Fruit fly (Drosophila melanogaster): Measurements from ENCODE around the gene santa-maria.
A peak's percentile ranks its signal among the peaks of the same experiment; 100 is the strongest.

santa-maria gene

dm6 chr2L:7401627-7402026 is 49.4 kb downstream of the santa-maria start (continued):
- TF ChIP-seq dimm (GFP tag; IDR thresholded peaks at IDR 0.05) (peak; percentile 37; the same call in 1 of the 2 replicates), Aef1 (GFP tag; IDR thresholded peaks at IDR 0.05) (peak; percentile 82), CG33557 (GFP tag; optimal IDR thresholded peaks at IDR 0.05) (peak; percentile 51), trem (tag; optimal IDR thresholded peaks at IDR 0.05) (peak; percentile 37), CG4854 (GFP tag; optimal IDR thresholded peaks at IDR 0.05) (peak; percentile 60), CG11723 (GFP tag; optimal IDR thresholded peaks at IDR 0.05) (peak; percentile 36), tio (GFP tag; optimal IDR thresholded peaks at IDR 0.05) (peak; percentile 18), Lpt (GFP tag; optimal IDR thresholded peaks at IDR 0.05) (no peak), Ets97D (GFP tag; optimal IDR thresholded peaks at IDR 0.05) (no peak), gcm2 (GFP tag; optimal IDR thresholded peaks at IDR 0.05) (peak; percentile 7), CG7987 (GFP tag; optimal IDR thresholded peaks at IDR 0.05) (no peak), CG14050 (GFP tag; IDR thresholded peaks at IDR 0.05) (no peak; the same call in 2 of the 3 replicates), tx (GFP tag; optimal IDR thresholded peaks at IDR 0.05) (peak; percentile 2), Bgb (GFP tag; IDR thresholded peaks at IDR 0.05; ENCODE audit: partially characterized antibody) (no peak), CG2678 (tag; optimal IDR thresholded peaks at IDR 0.05) (peak; percentile 86), sug (tag; optimal IDR thresholded peaks at IDR 0.05) (peak; percentile 63), CG15514 (GFP tag; optimal IDR thresholded peaks at IDR 0.05) (peak; percentile 29), klu (GFP tag; IDR thresholded peaks at IDR 0.05) (peak; percentile 62), Nf-YA (GFP tag; IDR thresholded peaks at IDR 0.05) (peak; percentile 71), tna (GFP tag; IDR thresholded peaks at IDR 0.05; ENCODE audit: partially characterized antibody) (no peak), CG10366 (GFP tag; IDR thresholded peaks at IDR 0.05) (peak; percentile 79), Oaz (GFP tag; IDR thresholded peaks at IDR 0.05) (peak; percentile 58), CG13894 (tag; optimal IDR thresholded peaks at IDR 0.05) (peak; percentile 73), croc (GFP tag; conservative IDR thresholded peaks at IDR 0.05) (0 out of 3 replicates have a peak, but pooled peaks have one; percentile 23), Chrac-16 (GFP tag; optimal IDR thresholded peaks at IDR 0.05) (peak; percentile 53), CG12104 (GFP tag; optimal IDR thresholded peaks at IDR 0.05) (peak; percentile 56), slp2 (GFP tag; optimal IDR thresholded peaks at IDR 0.05) (no peak), slbo (GFP tag; IDR thresholded peaks at IDR 0.05) (peak; percentile 90), chm (GFP tag; IDR thresholded peaks at IDR 0.05) (no peak; the same call in 1 of the 2 replicates), disco-r (GFP tag; optimal IDR thresholded peaks at IDR 0.05) (no peak), Trl (optimal IDR thresholded peaks at IDR 0.05) (no peak), Trl (GFP tag; optimal IDR thresholded peaks at IDR 0.05) (no peak), CG6175 (GFP tag; IDR thresholded peaks at IDR 0.05) (no peak), CG3281 (GFP tag; optimal IDR thresholded peaks at IDR 0.05) (peak; percentile 56), CG2129 (GFP tag; IDR thresholded peaks at IDR 0.05; ENCODE audit: partially characterized antibody) (no peak), CG15073 (GFP tag; optimal IDR thresholded peaks at IDR 0.05) (no peak), row (GFP tag; IDR thresholded peaks at IDR 0.05) (peak; percentile 87), HmgD (GFP tag; optimal IDR thresholded peaks at IDR 0.05) (no peak), CG8388 (GFP tag; optimal IDR thresholded peaks at IDR 0.05) (peak; percentile 67), vfl (GFP tag; optimal IDR thresholded peaks at IDR 0.05) (peak; percentile 7), al (GFP tag; IDR thresholded peaks at IDR 0.05) (peak; percentile 47; the same call in 1 of the 2 replicates), HLH54F (GFP tag; optimal IDR thresholded peaks at IDR 0.05) (no peak), CG2889 (GFP tag; IDR thresholded peaks at IDR 0.05) (peak; percentile 65; the same call in 2 of the 3 replicates), CG10209 (GFP tag; optimal IDR thresholded peaks at IDR 0.05) (peak; percentile 57), CG14441 (GFP tag; IDR thresholded peaks at IDR 0.05) (peak; percentile 78), da (GFP tag; optimal IDR thresholded peaks at IDR 0.05) (no peak), MESR4 (GFP tag; optimal IDR thresholded peaks at IDR 0.05) (no peak), CG7556 (GFP tag; optimal IDR thresholded peaks at IDR 0.05) (peak; percentile 63), CG13624 (GFP tag; optimal IDR thresholded peaks at IDR 0.05) (no peak), CG18262 (tag; optimal IDR thresholded peaks at IDR 0.05) (peak; percentile 72), nerfin-1 (tag; optimal IDR thresholded peaks at IDR 0.05) (peak; percentile 56), Doc2 (GFP tag; IDR thresholded peaks at IDR 0.05) (no peak)
